Fruit fly (Drosophila melanogaster) Kc167 (cell line): ENCODE results near the gene Wnt10.

Experiments used
- Sin3A ChIP-seq: fragments of >200 bp; optimal IDR thresholded peaks from 2 replicates; lab custom pipeline; 2018; ENCODE audit warnings: missing external identifiers
- psq ChIP-seq: fragments of >200 bp; optimal IDR thresholded peaks from 2 replicates; lab custom pipeline; 2017; ENCODE audit warnings: missing external identifiers
- ttk ChIP-seq: sonication (Bioruptor generic); optimal IDR thresholded peaks from 2 replicates; lab custom pipeline; 2017; ENCODE audit warnings: missing external identifiers

- TF ChIP-seq Sin3A (lab: Kevin White, UChicago) = no peak
- TF ChIP-seq ttk = no peak
- TF ChIP-seq psq (lab: Kevin White, UChicago) = no peak
Observed at dm6 chr2L:7411947-7412621, 48.9 kb downstream of the Wnt10 start, which contains the start of gene chm.
